Fruit fly (Drosophila melanogaster) whole organism, embryonic: Measurements from ENCODE around the gene CG17221.

Experiments used
- Adf1 ChIP-seq: fragments of 200-800 bp; sonication (Bioruptor generic); IDR thresholded peaks from 2 replicates; pipeline ENCODE4 v1.3.6; 2022; ENCODE audit warnings: missing biosample characterization, missing genetic modification characterization
- Asciz ChIP-seq: fragments of 200-800 bp; sonication (Bioruptor generic); optimal IDR thresholded peaks from 2 replicates; lab custom pipeline; 2017; ENCODE audit warnings: missing biosample characterization, mild to moderate bottlenecking, missing genetic modification characterization, missing genetic modification reagents
- CG10543 ChIP-seq: fragments of 200-800 bp; sonication (Bioruptor generic); optimal IDR thresholded peaks from 3 replicates; lab custom pipeline; 2017; ENCODE audit warnings: missing biosample characterization, mild to moderate bottlenecking, missing genetic modification characterization, moderate library complexity
- CG11247 ChIP-seq: fragments of 200-800 bp; sonication (Bioruptor generic); IDR thresholded peaks from 2 replicates; pipeline ENCODE4 v1.3.6; 2022; ENCODE audit warnings: missing biosample characterization, missing genetic modification characterization
- CG13296 ChIP-seq: fragments of 200-800 bp; sonication (Bioruptor generic); optimal IDR thresholded peaks from 3 replicates; lab custom pipeline; 2018; ENCODE audit warnings: missing biosample characterization, mild to moderate bottlenecking, missing genetic modification characterization
- CG15696 ChIP-seq: fragments of 200-800 bp; sonication (Bioruptor generic); optimal IDR thresholded peaks from 2 replicates; lab custom pipeline; 2019; ENCODE audit warnings: missing biosample characterization, mild to moderate bottlenecking, missing genetic modification characterization, moderate library complexity
- CG4328 ChIP-seq: fragments of 200-800 bp; sonication (Bioruptor generic); optimal IDR thresholded peaks from 3 replicates; lab custom pipeline; 2017; ENCODE audit warnings: missing biosample characterization, missing genetic modification reagents, missing genetic modification characterization
- CG6689 ChIP-seq: fragments of 200-800 bp; sonication (Bioruptor generic); IDR thresholded peaks from 2 replicates; pipeline ENCODE4 v1.3.6; 2022; ENCODE audit warnings: missing biosample characterization, missing genetic modification characterization
- CG7987 ChIP-seq: fragments of 200-800 bp; sonication (Bioruptor generic); optimal IDR thresholded peaks from 2 replicates; lab custom pipeline; 2018; ENCODE audit warnings: missing biosample characterization, mild to moderate bottlenecking, missing genetic modification characterization, moderate library complexity
- CG8290 ChIP-seq, 3 experiments: fragments of 200-800 bp; sonication (Bioruptor generic); optimal IDR thresholded peaks; 2 replicates each; lab custom pipeline; 2016 to 2019; ENCODE audit warnings: missing biosample characterization in 3 of 3, missing genetic modification characterization in 3 of 3, mild to moderate bottlenecking in 2 of 3, moderate library complexity in 1 of 3
- CG8359 ChIP-seq: fragments of 200-800 bp; sonication (Bioruptor generic); optimal IDR thresholded peaks from 2 replicates; lab custom pipeline; 2017; ENCODE audit warnings: missing biosample characterization, mild to moderate bottlenecking, missing genetic modification characterization, borderline replicate concordance
- CG9932 ChIP-seq: fragments of 200-800 bp; sonication (Bioruptor generic); IDR thresholded peaks from 2 replicates; pipeline ENCODE4 v1.3.6; 2022; ENCODE audit warnings: missing biosample characterization, missing genetic modification characterization
- D ChIP-seq, 2 experiments: fragments of 200-800 bp in 1 of 2; fragments of >200 bp in 1 of 2; sonication (Bioruptor generic) in 1 of 2; optimal IDR thresholded peaks; 2 replicates in 1 of 2; 3 replicates in 1 of 2; lab custom pipeline; 2017; ENCODE audit warnings: mild to moderate bottlenecking in 1 of 2, missing biosample characterization in 1 of 2, missing genetic modification characterization in 1 of 2, missing genetic modification reagents in 1 of 2
- Dip2 ChIP-seq: fragments of 200-800 bp; sonication (Bioruptor generic); IDR thresholded peaks from 2 replicates; pipeline ENCODE4 v1.3.6; 2022; ENCODE audit warnings: missing biosample characterization, missing genetic modification characterization
- Eip74EF ChIP-seq, 2 experiments: fragments of 200-800 bp in 1 of 2; fragments of >200 bp in 1 of 2; sonication (Bioruptor generic) in 1 of 2; optimal IDR thresholded peaks; 2 replicates each; lab custom pipeline; 2017 to 2019; ENCODE audit warnings: missing biosample characterization in 2 of 2, missing genetic modification characterization in 2 of 2, mild to moderate bottlenecking in 1 of 2, moderate library complexity in 1 of 2
- GATAe ChIP-seq: fragments of 200-800 bp; sonication (Bioruptor generic); conservative IDR thresholded peaks from 2 replicates; pipeline ENCODE4 v1.3.6; 2022; ENCODE audit warnings: missing biosample characterization, missing genetic modification characterization
- HHEX ChIP-seq: fragments of 200-800 bp; sonication (Bioruptor generic); optimal IDR thresholded peaks from 3 replicates; lab custom pipeline; 2017; ENCODE audit warnings: missing biosample characterization, mild to moderate bottlenecking, missing genetic modification characterization, missing genetic modification reagents
- Hey ChIP-seq: fragments of 200-800 bp; sonication (Bioruptor generic); optimal IDR thresholded peaks from 3 replicates; lab custom pipeline; 2018; ENCODE audit warnings: missing biosample characterization, mild to moderate bottlenecking, missing genetic modification characterization
- Hr78 ChIP-seq, 2 experiments: fragments of 200-800 bp in 1 of 2; fragments of >200 bp in 1 of 2; sonication (Bioruptor generic) in 1 of 2; optimal IDR thresholded peaks; 2 replicates each; lab custom pipeline; 2017 to 2019; ENCODE audit warnings: missing biosample characterization in 2 of 2, missing genetic modification characterization in 2 of 2, mild to moderate bottlenecking in 1 of 2, moderate library complexity in 1 of 2
- Med ChIP-seq: fragments of 200-800 bp; sonication (Bioruptor generic); peaks from one replicate; lab custom pipeline; 2016; ENCODE audit warnings: missing biosample characterization, missing genetic modification characterization, mild to moderate bottlenecking, inconsistent platforms, moderate library complexity
- Rfx ChIP-seq: fragments of 200-800 bp; sonication (Bioruptor generic); IDR thresholded peaks from 2 replicates; pipeline ENCODE4 v1.3.6; 2022; ENCODE audit warnings: missing biosample characterization, missing genetic modification characterization
- Trl ChIP-seq, 3 experiments: fragments of >200 bp in 2 of 3; fragments of 200-800 bp in 1 of 3; sonication (Bioruptor generic) in 1 of 3; optimal IDR thresholded peaks; 2 replicates in 1 of 3; 3 replicates in 2 of 3; lab custom pipeline; 2016 to 2017; ENCODE audit warnings: missing biosample characterization in 1 of 3, missing genetic modification characterization in 1 of 3
- cg ChIP-seq: fragments of 200-800 bp; sonication (Bioruptor generic); optimal IDR thresholded peaks from 3 replicates; lab custom pipeline; 2019; ENCODE audit warnings: missing biosample characterization, mild to moderate bottlenecking, missing genetic modification characterization, moderate library complexity
- chif ChIP-seq, 2 experiments: fragments of 200-800 bp; sonication (Bioruptor generic); optimal IDR thresholded peaks; 3 replicates each; lab custom pipeline; 2016; ENCODE audit warnings: missing biosample characterization in 2 of 2, missing genetic modification characterization in 2 of 2
- crol ChIP-seq: fragments of 200-800 bp; sonication (Bioruptor generic); IDR thresholded peaks from 2 replicates; pipeline ENCODE4 v1.3.6; 2022; ENCODE audit warnings: missing biosample characterization, missing genetic modification characterization
- cwo ChIP-seq: fragments of 200-800 bp; sonication (Bioruptor generic); optimal IDR thresholded peaks from 3 replicates; lab custom pipeline; 2017; ENCODE audit warnings: missing biosample characterization, missing genetic modification characterization, mild to moderate bottlenecking, moderate library complexity, missing genetic modification reagents
- en ChIP-seq: fragments of 200-800 bp; sonication (Bioruptor generic); optimal IDR thresholded peaks from 2 replicates; lab custom pipeline; 2016; ENCODE audit warnings: missing biosample characterization, missing genetic modification characterization
- exex ChIP-seq: fragments of 200-800 bp; sonication (Bioruptor generic); optimal IDR thresholded peaks from 4 replicates; lab custom pipeline; 2018; ENCODE audit warnings: missing biosample characterization, mild to moderate bottlenecking, missing genetic modification characterization, moderate library complexity
- gro ChIP-seq: fragments of 200-800 bp; sonication (Bioruptor generic); optimal IDR thresholded peaks from 2 replicates; lab custom pipeline; 2016; ENCODE audit warnings: missing biosample characterization, missing genetic modification characterization
- kay ChIP-seq: fragments of 200-800 bp; sonication (Bioruptor generic); optimal IDR thresholded peaks from 2 replicates; lab custom pipeline; 2016; ENCODE audit warnings: missing biosample characterization, missing genetic modification characterization
- kni ChIP-seq: fragments of 200-800 bp; sonication (Bioruptor generic); optimal IDR thresholded peaks from 3 replicates; lab custom pipeline; 2017; ENCODE audit warnings: mild to moderate bottlenecking, missing biosample characterization, missing genetic modification reagents, missing genetic modification characterization
- lab ChIP-seq: fragments of 200-800 bp; sonication (Bioruptor generic); optimal IDR thresholded peaks from 3 replicates; lab custom pipeline; 2017; ENCODE audit warnings: missing biosample characterization, missing genetic modification characterization, mild to moderate bottlenecking, moderate library complexity, missing genetic modification reagents
- mld ChIP-seq: fragments of 200-800 bp; sonication (Bioruptor generic); IDR thresholded peaks from 3 replicates; pipeline ENCODE4 v1.3.6; 2022; ENCODE audit warnings: missing biosample characterization, missing genetic modification characterization; ENCODE audit not compliant: partially characterized antibody
- org-1 ChIP-seq: fragments of 200-800 bp; sonication (Bioruptor generic); optimal IDR thresholded peaks from 2 replicates; lab custom pipeline; 2017; ENCODE audit warnings: missing biosample characterization, missing genetic modification characterization
- sens ChIP-seq: fragments of 200-800 bp; sonication (Bioruptor generic); peaks from one replicate; lab custom pipeline; 2016; ENCODE audit warnings: missing biosample characterization, missing genetic modification characterization
- stc ChIP-seq: fragments of 200-800 bp; sonication (Bioruptor generic); IDR thresholded peaks from 2 replicates; pipeline ENCODE4 v1.3.6; 2022; ENCODE audit warnings: missing biosample characterization, missing genetic modification characterization
- sug ChIP-seq: fragments of 200-800 bp; optimal IDR thresholded peaks from 2 replicates; lab custom pipeline; 2019; ENCODE audit warnings: missing biosample characterization, mild to moderate bottlenecking, missing genetic modification characterization, moderate library complexity
- vnd ChIP-seq: fragments of 200-800 bp; sonication (Bioruptor generic); IDR thresholded peaks from 3 replicates; pipeline ENCODE4 v1.3.6; 2022; ENCODE audit warnings: missing biosample characterization, missing genetic modification characterization; ENCODE audit not compliant: partially characterized antibody

CG17221 gene

dm6 chr2L:3057951-3058771, 18.4 kb downstream of the CG17221 start (continued):
- TF ChIP-seq Trl (optimal IDR thresholded peaks at IDR 0.05; lab: Kevin White, UChicago) (no peak), Trl (GFP tag; optimal IDR thresholded peaks at IDR 0.05; lab: Kevin White, UChicago) (no peak), Rfx (no peak), en (GFP tag; lab: Kevin White, UChicago) (peak; percentile 73), CG13296 (peak; percentile 36), D (optimal IDR thresholded peaks at IDR 0.05; lab: Kevin White, UChicago) (no peak), D (GFP tag; optimal IDR thresholded peaks at IDR 0.05; lab: Kevin White, UChicago) (peak; percentile 0), crol (GFP tag; lab: Robert Waterston, UW) (peak; percentile 41; the same call in 1 of the 2 replicates), Med (peak; percentile 58), CG8290 (GFP tag; optimal IDR thresholded peaks at IDR 0.05; lab: Kevin White, UChicago) (no peak), CG8290 (tag; optimal IDR thresholded peaks at IDR 0.05; lab: Kevin White, UChicago) (peak in 1 of 2 experiments; percentile 18), CG8359 (GFP tag; lab: Kevin White, UChicago) (no peak), kay (GFP tag; lab: Kevin White, UChicago) (peak; percentile 41), gro (GFP tag; lab: Kevin White, UChicago) (peak; percentile 89), sens (GFP tag; lab: Kevin White, UChicago) (peak; percentile 69), sug (tag; lab: Kevin White, UChicago) (peak; percentile 93), Asciz (GFP tag; lab: Kevin White, UChicago) (peak; percentile 1), mld (GFP tag; lab: Robert Waterston, UW) (no peak), Hr78 (GFP tag; optimal IDR thresholded peaks at IDR 0.05; lab: Kevin White, UChicago) (peak in 1 of 2 experiments; percentile 40), Dip2 (GFP tag; lab: Robert Waterston, UW) (no peak), exex (tag; lab: Kevin White, UChicago) (peak; percentile 97), Hey (peak; percentile 95), vnd (0 out of 3 replicates have a peak, but pooled peaks have one; percentile 19), CG11247 (no peak), lab (peak; percentile 76), cg (GFP tag; lab: Kevin White, UChicago) (peak; percentile 41), GATAe (GFP tag; lab: Robert Waterston, UW) (peak; percentile 71), Adf1 (peak; percentile 25; the same call in 1 of the 2 replicates), Eip74EF (GFP tag; optimal IDR thresholded peaks at IDR 0.05; lab: Kevin White, UChicago) (peak in 1 of 2 experiments; percentile 50), kni (GFP tag; lab: Kevin White, UChicago) (peak; percentile 58), CG6689 (GFP tag; lab: Robert Waterston, UW) (0 out of 2 replicates have a peak, but pooled peaks have one; percentile 10), org-1 (GFP tag; lab: Kevin White, UChicago) (peak; percentile 2), CG9932 (GFP tag; lab: Robert Waterston, UW) (0 out of 2 replicates have a peak, but pooled peaks have one; percentile 22), stc (GFP tag; lab: Robert Waterston, UW) (0 out of 2 replicates have a peak, but pooled peaks have one; percentile 10), CG7987 (GFP tag; lab: Kevin White, UChicago) (peak; percentile 97), cwo (GFP tag; lab: Kevin White, UChicago) (peak; percentile 90), CG15696 (peak; percentile 2), chif (GFP tag; optimal IDR thresholded peaks at IDR 0.05; lab: Kevin White, UChicago) (peak in 1 of 2 experiments; percentile 13), CG4328 (GFP tag; lab: Kevin White, UChicago) (peak; percentile 41), HHEX (GFP tag; lab: Kevin White, UChicago) (peak; percentile 33), CG10543 (peak; percentile 61)
